Fruit fly (Drosophila melanogaster) whole organism, adult: ENCODE measurements around the gene CG34250.

Experiments used
- CG11617 ChIP-seq: fragments of 200-800 bp; sonication (Bioruptor generic); optimal IDR thresholded peaks from 2 replicates; lab custom pipeline; 2017; ENCODE audit warnings: mild to moderate bottlenecking, missing biosample characterization, missing genetic modification reagents, missing genetic modification characterization
- CG12768 ChIP-seq: fragments of 200-800 bp; sonication (Bioruptor generic); optimal IDR thresholded peaks from 2 replicates; lab custom pipeline; 2017; ENCODE audit warnings: missing biosample characterization, missing genetic modification characterization, mild to moderate bottlenecking, moderate library complexity, missing genetic modification reagents
- CG1620 ChIP-seq: fragments of 200-800 bp; sonication (Bioruptor generic); optimal IDR thresholded peaks from 2 replicates; lab custom pipeline; 2016; ENCODE audit warnings: missing biosample characterization, missing genetic modification characterization
- CG33017 ChIP-seq: fragments of 200-800 bp; sonication (Bioruptor generic); optimal IDR thresholded peaks from 2 replicates; lab custom pipeline; 2018; ENCODE audit warnings: missing biosample characterization, mild to moderate bottlenecking, missing genetic modification characterization, moderate library complexity
- CG7045 ChIP-seq: fragments of 200-800 bp; sonication (Bioruptor generic); optimal IDR thresholded peaks from 2 replicates; lab custom pipeline; 2017; ENCODE audit warnings: missing biosample characterization, mild to moderate bottlenecking, missing genetic modification characterization
- bab1 ChIP-seq: fragments of 200-800 bp; sonication (Bioruptor generic); optimal IDR thresholded peaks from 3 replicates; lab custom pipeline; 2019; ENCODE audit warnings: missing biosample characterization, mild to moderate bottlenecking, missing genetic modification characterization, moderate library complexity
- cic ChIP-seq: fragments of 200-800 bp; sonication (Bioruptor generic); optimal IDR thresholded peaks from 2 replicates; lab custom pipeline; 2017; ENCODE audit warnings: missing biosample characterization, mild to moderate bottlenecking, missing genetic modification characterization, moderate library complexity
- cnc ChIP-seq, 2 experiments: fragments of >200 bp; optimal IDR thresholded peaks; 2 replicates each; lab custom pipeline; 2017
- kay ChIP-seq: fragments of 200-800 bp; sonication (Bioruptor generic); peaks from one replicate; lab custom pipeline; 2016; ENCODE audit warnings: missing biosample characterization, missing genetic modification characterization, borderline replicate concordance
- ovo ChIP-seq: fragments of 200-800 bp; sonication (Bioruptor generic); optimal IDR thresholded peaks from 2 replicates; lab custom pipeline; 2016; ENCODE audit warnings: missing biosample characterization, missing genetic modification characterization
- pad ChIP-seq: fragments of 200-800 bp; sonication (Bioruptor generic); optimal IDR thresholded peaks from 3 replicates; lab custom pipeline; 2017; ENCODE audit warnings: missing biosample characterization, missing genetic modification characterization, mild to moderate bottlenecking, moderate library complexity, missing genetic modification reagents
- tj ChIP-seq: fragments of 200-800 bp; sonication (Bioruptor generic); optimal IDR thresholded peaks from 3 replicates; lab custom pipeline; 2017; ENCODE audit warnings: missing biosample characterization, mild to moderate bottlenecking, missing genetic modification characterization, moderate library complexity

dm6 chr3L:17506005-17506760 is 30.2 kb downstream of the CG34250 start:
- no peak for TF ChIP-seq tj (GFP tag; lab: Kevin White, UChicago)
- TF ChIP-seq ovo, result no peak
- no peak for TF ChIP-seq CG7045 (GFP tag; lab: Kevin White, UChicago)
- TF ChIP-seq bab1, result no peak
- TF ChIP-seq CG11617 (GFP tag; lab: Kevin White, UChicago), result no peak
- no peak for TF ChIP-seq CG1620
- TF ChIP-seq cic (GFP tag; lab: Kevin White, UChicago), result no peak
- TF ChIP-seq kay (GFP tag; lab: Kevin White, UChicago), result no peak
- no peak for TF ChIP-seq cnc (optimal IDR thresholded peaks at IDR 0.05; lab: Kevin White, UChicago)
- no peak for TF ChIP-seq CG33017
- TF ChIP-seq CG12768 (GFP tag; lab: Kevin White, UChicago), result no peak
- TF ChIP-seq pad (GFP tag; lab: Kevin White, UChicago), result no peak
